Fruit fly (Drosophila melanogaster) whole organism: ENCODE results near the gene SecS.

ENCODE experiments used
- CG8478 ChIP-seq: fragments of >200 bp; optimal IDR thresholded peaks from 2 replicates; lab custom pipeline; 2018; ENCODE audit warnings: inconsistent platforms
- Dll ChIP-seq: fragments of >200 bp; optimal IDR thresholded peaks from 2 replicates; lab custom pipeline; 2017
- EcR ChIP-seq, 2 experiments: fragments of >200 bp; optimal IDR thresholded peaks; 2 replicates each; lab custom pipeline; 2017; ENCODE audit warnings: missing biosample characterization in 2 of 2, missing genetic modification characterization in 2 of 2, missing genetic modification reagents in 2 of 2
- pan ChIP-seq: fragments of >200 bp; optimal IDR thresholded peaks from 2 replicates; lab custom pipeline; 2017
- psq ChIP-seq: fragments of >200 bp; optimal IDR thresholded peaks from 2 replicates; lab custom pipeline; 2017
- usp ChIP-seq: fragments of >200 bp; optimal IDR thresholded peaks from 2 replicates; lab custom pipeline; 2017; ENCODE audit warnings: missing biosample characterization, missing genetic modification characterization, mixed read lengths

The SecS gene

dm6 chr3R:5601044-5601523, at the start of gene SecS, which contains the start of gene kra:
TSS of gene SecS (plus strand) at chr3R:5601433.
TSS of gene kra (minus strand) at chr3R:5601136.
- TF ChIP-seq pan (no peak), psq (lab: Kevin White, UChicago) (no peak), usp (GFP tag; lab: Kevin White, UChicago) (no peak), Dll (no peak), CG8478 (lab: Kevin White, UChicago) (no peak), EcR (GFP tag; optimal IDR thresholded peaks at IDR 0.05; lab: Kevin White, UChicago) (no peak)

- no peak for TF ChIP-seq EcR (GFP tag; optimal IDR thresholded peaks at IDR 0.05; lab: Kevin White, UChicago)
Measured at dm6 chr3R:5551593-5551992, 49.6 kb upstream of the SecS start.

- TF ChIP-seq EcR (GFP tag; optimal IDR thresholded peaks at IDR 0.05; lab: Kevin White, UChicago) (no peak), Dll (no peak), CG8478 (lab: Kevin White, UChicago) (no peak), psq (lab: Kevin White, UChicago) (no peak)
Measured at dm6 chr3R:5554082-5554481, 47.2 kb upstream of the SecS start, which contains the start of gene Pcmt. TSS of gene Pcmt (minus strand) at chr3R:5554316.

- TF ChIP-seq pan: no peak
- no peak for TF ChIP-seq EcR (GFP tag; optimal IDR thresholded peaks at IDR 0.05; lab: Kevin White, UChicago)
- TF ChIP-seq usp (GFP tag; lab: Kevin White, UChicago): no peak
- no peak for TF ChIP-seq Dll
- no peak for TF ChIP-seq CG8478 (lab: Kevin White, UChicago)
- no peak for TF ChIP-seq psq (lab: Kevin White, UChicago)
Measured at dm6 chr3R:5554852-5555251, 46.4 kb upstream of the SecS start, which contains the start of gene Snm1. TSS of gene Snm1 (plus strand) at chr3R:5555084.

dm6 chr3R:5562956-5563355, 38.3 kb upstream of the SecS start:
- TF ChIP-seq CG8478 (lab: Kevin White, UChicago): no peak
- TF ChIP-seq EcR (GFP tag; optimal IDR thresholded peaks at IDR 0.05; lab: Kevin White, UChicago): no peak
- TF ChIP-seq Dll: no peak
- no peak for TF ChIP-seq usp (GFP tag; lab: Kevin White, UChicago)
- TF ChIP-seq pan: no peak

dm6 chr3R:5563420-5563819, 37.8 kb upstream of the SecS start, which contains the start of gene Pi4KIIalpha:
TSS of gene Pi4KIIalpha (minus strand) at chr3R:5563652.
- no peak for TF ChIP-seq usp (GFP tag; lab: Kevin White, UChicago)
- no peak for TF ChIP-seq psq (lab: Kevin White, UChicago)
- TF ChIP-seq Dll: no peak
- no peak for TF ChIP-seq CG8478 (lab: Kevin White, UChicago)
- no peak for TF ChIP-seq pan
- TF ChIP-seq EcR (GFP tag; optimal IDR thresholded peaks at IDR 0.05; lab: Kevin White, UChicago): no peak

dm6 chr3R:5564775-5565190, 36.5 kb upstream of the SecS start, which contains the start of the genes CG14671 and CG12746:
TSS of gene CG14671 (minus strand) at chr3R:5564815.
TSS of gene CG12746 (plus strand) at chr3R:5564865.
- TF ChIP-seq CG8478 (lab: Kevin White, UChicago) (no peak), usp (GFP tag; lab: Kevin White, UChicago) (no peak), Dll (no peak), EcR (GFP tag; optimal IDR thresholded peaks at IDR 0.05; lab: Kevin White, UChicago) (no peak), psq (lab: Kevin White, UChicago) (no peak), pan (no peak)

- TF ChIP-seq EcR (GFP tag; optimal IDR thresholded peaks at IDR 0.05; lab: Kevin White, UChicago) (no peak), pan (no peak), psq (lab: Kevin White, UChicago) (no peak), Dll (no peak), CG8478 (lab: Kevin White, UChicago) (no peak), usp (GFP tag; lab: Kevin White, UChicago) (no peak)
Measured at dm6 chr3R:5565623-5566022, 35.6 kb upstream of the SecS start.

dm6 chr3R:5568590-5568989, 32.6 kb upstream of the SecS start, which contains the start of the genes CG2931 and Rheb:
TSS of gene CG2931 (minus strand) at chr3R:5568615.
TSS of gene Rheb (plus strand) at chr3R:5568921.
- TF ChIP-seq CG8478 (lab: Kevin White, UChicago) (no peak), Dll (no peak), psq (lab: Kevin White, UChicago) (no peak), pan (no peak), usp (GFP tag; lab: Kevin White, UChicago) (no peak), EcR (GFP tag; optimal IDR thresholded peaks at IDR 0.05; lab: Kevin White, UChicago) (no peak)

- TF ChIP-seq CG8478 (lab: Kevin White, UChicago): no peak
- TF ChIP-seq pan: no peak
- no peak for TF ChIP-seq psq (lab: Kevin White, UChicago)
- no peak for TF ChIP-seq Dll
- no peak for TF ChIP-seq EcR (GFP tag; optimal IDR thresholded peaks at IDR 0.05; lab: Kevin White, UChicago)
- TF ChIP-seq usp (GFP tag; lab: Kevin White, UChicago): no peak
Measured at dm6 chr3R:5570635-5571436, 30.4 kb upstream of the SecS start, which contains the start of gene CRMP. TSS of gene CRMP (plus strand) at chr3R:5571108.

- TF ChIP-seq EcR (GFP tag; optimal IDR thresholded peaks at IDR 0.05; lab: Kevin White, UChicago) (no peak), CG8478 (lab: Kevin White, UChicago) (no peak), usp (GFP tag; lab: Kevin White, UChicago) (no peak), Dll (no peak), pan (no peak), psq (lab: Kevin White, UChicago) (no peak)
Measured at dm6 chr3R:5571437-5571750, 29.8 kb upstream of the SecS start.

- TF ChIP-seq pan (no peak), usp (GFP tag; lab: Kevin White, UChicago) (no peak), psq (lab: Kevin White, UChicago) (no peak), EcR (GFP tag; optimal IDR thresholded peaks at IDR 0.05; lab: Kevin White, UChicago) (no peak), CG8478 (lab: Kevin White, UChicago) (no peak), Dll (no peak)
Measured at dm6 chr3R:5571756-5572155, 29.5 kb upstream of the SecS start.
